Worm (Caenorhabditis elegans) whole organism, young adult: ENCODE results near the gene srsx-40.
"Not testable (repeated sequence)": the region's sequence is repeated elsewhere in the genome, so short reads cannot be mapped to it uniquely, and the experiment has no call there.

Experiments
- B0019.2 ChIP-seq: fragments of 200-800 bp; sonication (Bioruptor generic); conservative IDR thresholded peaks from 2 replicates; pipeline ENCODE4 v1.3.6; 2022; ENCODE audit warnings: missing genetic modification reagents, missing genetic modification characterization, missing compliant biosample characterization
- B0035.1 ChIP-seq: sonication (generic microtip); optimal IDR thresholded peaks from 2 replicates; lab custom pipeline; 2016; ENCODE audit warnings: missing genetic modification characterization, mild to moderate bottlenecking, missing compliant biosample characterization, missing genotype, missing genetic modification reagents
- C17E4.6 ChIP-seq: fragments of 200-800 bp; sonication (Bioruptor generic); IDR thresholded peaks from 2 replicates; pipeline ENCODE4 v1.3.6; 2022; ENCODE audit warnings: missing genetic modification reagents, missing genetic modification characterization, missing compliant biosample characterization
- D2030.7 ChIP-seq: fragments of 200-800 bp; sonication (Bioruptor generic); IDR thresholded peaks from 2 replicates; pipeline ENCODE4 v1.3.6; 2022; ENCODE audit warnings: missing genetic modification reagents, missing genetic modification characterization, missing compliant biosample characterization
- F52B5.7 ChIP-seq: sonication (generic microtip); optimal IDR thresholded peaks from 2 replicates; lab custom pipeline; 2016; ENCODE audit warnings: mild to moderate bottlenecking, missing genetic modification characterization, missing compliant biosample characterization
- F57C9.4 ChIP-seq: sonication (generic microtip); optimal IDR thresholded peaks from 2 replicates; lab custom pipeline; 2017; ENCODE audit warnings: mild to moderate bottlenecking, missing genetic modification characterization, missing compliant biosample characterization
- ZK185.1 ChIP-seq: sonication (generic microtip); optimal IDR thresholded peaks from 2 replicates; lab custom pipeline; 2016; ENCODE audit warnings: mild to moderate bottlenecking, missing genetic modification characterization, missing compliant biosample characterization; ENCODE audit not compliant: poor library complexity, severe bottlenecking
- akir-1 ChIP-seq: fragments of 200-800 bp; sonication (Bioruptor generic); optimal IDR thresholded peaks from 2 replicates; lab custom pipeline; 2018; ENCODE audit warnings: mild to moderate bottlenecking, missing genetic modification characterization, moderate library complexity, missing compliant biosample characterization
- atf-7 ChIP-seq: sonication (generic microtip); optimal IDR thresholded peaks from 2 replicates; lab custom pipeline; 2017; ENCODE audit warnings: mild to moderate bottlenecking, missing genetic modification characterization, missing compliant biosample characterization
- athp-1 ChIP-seq: sonication (generic microtip); optimal IDR thresholded peaks from 2 replicates; lab custom pipeline; 2017; ENCODE audit warnings: mild to moderate bottlenecking, missing genetic modification characterization, missing compliant biosample characterization
- ceh-27 ChIP-seq: fragments of 200-800 bp; sonication (Bioruptor generic); optimal IDR thresholded peaks from 2 replicates; lab custom pipeline; 2018; ENCODE audit warnings: mild to moderate bottlenecking, missing genetic modification characterization, moderate library complexity, missing compliant biosample characterization
- dpff-1 ChIP-seq: sonication (generic microtip); optimal IDR thresholded peaks from 2 replicates; lab custom pipeline; 2017; ENCODE audit warnings: mild to moderate bottlenecking, missing genetic modification characterization, missing compliant biosample characterization
- efl-1 ChIP-seq: fragments of 150-350 bp; optimal IDR thresholded peaks from 2 replicates; lab custom pipeline; 2014; ENCODE audit warnings: missing biosample characterization, missing genetic modification reagents, missing genetic modification characterization
- ets-4 ChIP-seq: fragments of 200-800 bp; sonication (Bioruptor generic); optimal IDR thresholded peaks from 2 replicates; lab custom pipeline; 2018; ENCODE audit warnings: mild to moderate bottlenecking, missing genetic modification characterization, missing compliant biosample characterization
- him-1 ChIP-seq: sonication (generic microtip); optimal IDR thresholded peaks from 2 replicates; lab custom pipeline; 2016; ENCODE audit warnings: missing genotype, missing genetic modification reagents, missing genetic modification characterization, missing compliant biosample characterization
- hmg-20 ChIP-seq: fragments of 200-800 bp; sonication (Bioruptor generic); IDR thresholded peaks from 2 replicates; pipeline ENCODE4 v1.3.6; 2022; ENCODE audit warnings: missing genetic modification reagents, missing genetic modification characterization, missing compliant biosample characterization
- let-607 ChIP-seq, 2 experiments: fragments of 200-800 bp in 1 of 2; sonication (Bioruptor generic) in 1 of 2; sonication (generic microtip) in 1 of 2; optimal IDR thresholded peaks; 2 replicates each; lab custom pipeline; 2016 to 2018; ENCODE audit warnings: mild to moderate bottlenecking in 2 of 2, missing compliant biosample characterization in 2 of 2, missing genetic modification characterization in 2 of 2, moderate library complexity in 2 of 2, missing genotype in 1 of 2
- nfyb-1 ChIP-seq: fragments of 200-800 bp; sonication (Bioruptor generic); IDR thresholded peaks from 2 replicates; pipeline ENCODE4 v1.3.6; 2022; ENCODE audit warnings: missing genetic modification reagents, missing genetic modification characterization, missing compliant biosample characterization
- nhr-120 ChIP-seq: fragments of 200-800 bp; sonication (Bioruptor generic); IDR thresholded peaks from 2 replicates; pipeline ENCODE4 v1.3.6; 2022; ENCODE audit warnings: missing genetic modification characterization, missing compliant biosample characterization
- nhr-27 ChIP-seq: fragments of 200-800 bp; sonication (Bioruptor generic); optimal IDR thresholded peaks from 2 replicates; lab custom pipeline; 2018; ENCODE audit warnings: mild to moderate bottlenecking, missing genetic modification characterization, moderate library complexity, missing compliant biosample characterization
- nhr-80 ChIP-seq: sonication (generic microtip); optimal IDR thresholded peaks from 2 replicates; lab custom pipeline; 2016; ENCODE audit warnings: missing genetic modification characterization, missing compliant biosample characterization
- nhr-90 ChIP-seq: sonication (generic microtip); optimal IDR thresholded peaks from 2 replicates; lab custom pipeline; 2016; ENCODE audit warnings: missing genotype, mild to moderate bottlenecking, missing genetic modification characterization, missing compliant biosample characterization
- rec-8 ChIP-seq, 2 experiments: sonication (generic microtip); optimal IDR thresholded peaks; 2 replicates each; lab custom pipeline; 2016; ENCODE audit warnings: mild to moderate bottlenecking in 2 of 2, missing genetic modification characterization in 2 of 2, missing genetic modification reagents in 2 of 2, missing genotype in 2 of 2, missing biosample characterization in 1 of 2, missing compliant biosample characterization in 1 of 2, moderate library complexity in 1 of 2
- rpc-1 ChIP-seq, 2 experiments: fragments of 150-350 bp in 1 of 2; sonication (generic microtip) in 1 of 2; optimal IDR thresholded peaks; 2 replicates each; lab custom pipeline; 2014 to 2018; ENCODE audit warnings: missing biosample characterization in 1 of 2, missing genetic modification characterization in 1 of 2, missing genetic modification reagents in 1 of 2, missing genotype in 1 of 2
- sdz-38 ChIP-seq: sonication (generic microtip); optimal IDR thresholded peaks from 2 replicates; lab custom pipeline; 2016; ENCODE audit warnings: missing genotype, missing genetic modification characterization, missing compliant biosample characterization
- snpc-4 ChIP-seq, 5 experiments: fragments of 150-350 bp in 1 of 5; sonication (generic microtip) in 4 of 5; optimal IDR thresholded peaks; 2 replicates each; lab custom pipeline; 2014 to 2018; ENCODE audit warnings: missing genetic modification characterization in 5 of 5, missing biosample characterization in 3 of 5, antibody characterized with exemption in 2 of 5, mild to moderate bottlenecking in 2 of 5, missing compliant biosample characterization in 2 of 5, missing genotype in 2 of 5, moderate library complexity in 2 of 5, missing genetic modification reagents in 1 of 5
- tlf-1 ChIP-seq: fragments of 200-800 bp; sonication (Bioruptor generic); optimal IDR thresholded peaks from 2 replicates; lab custom pipeline; 2018; ENCODE audit warnings: mild to moderate bottlenecking, missing genetic modification characterization, missing compliant biosample characterization
- unc-62 ChIP-seq: fragments of 150-350 bp; optimal IDR thresholded peaks from 2 replicates; lab custom pipeline; 2014; ENCODE audit warnings: missing biosample characterization, missing genetic modification reagents, missing genetic modification characterization
- zfh-2 ChIP-seq: fragments of 200-800 bp; sonication (Bioruptor generic); conservative IDR thresholded peaks from 2 replicates; pipeline ENCODE4 v1.3.6; 2022; ENCODE audit warnings: missing genetic modification reagents, missing genetic modification characterization, missing compliant biosample characterization
- ztf-22 ChIP-seq: fragments of 200-800 bp; sonication (Bioruptor generic); optimal IDR thresholded peaks from 2 replicates; lab custom pipeline; 2018; ENCODE audit warnings: mild to moderate bottlenecking, missing genetic modification characterization, moderate library complexity, missing compliant biosample characterization
- ztf-25 ChIP-seq: fragments of 200-800 bp; sonication (Bioruptor generic); IDR thresholded peaks from 2 replicates; pipeline ENCODE4 v1.3.6; 2022; ENCODE audit warnings: missing genetic modification reagents, missing genetic modification characterization, missing compliant biosample characterization
- ztf-26 ChIP-seq: sonication (generic microtip); optimal IDR thresholded peaks from 2 replicates; lab custom pipeline; 2017; ENCODE audit warnings: missing genetic modification characterization, missing compliant biosample characterization
- ztf-6 ChIP-seq: fragments of 200-800 bp; sonication (Bioruptor generic); IDR thresholded peaks from 2 replicates; pipeline ENCODE4 v1.3.6; 2022; ENCODE audit warnings: missing genetic modification reagents, missing genetic modification characterization, missing compliant biosample characterization

The srsx-40 gene

DNA sequence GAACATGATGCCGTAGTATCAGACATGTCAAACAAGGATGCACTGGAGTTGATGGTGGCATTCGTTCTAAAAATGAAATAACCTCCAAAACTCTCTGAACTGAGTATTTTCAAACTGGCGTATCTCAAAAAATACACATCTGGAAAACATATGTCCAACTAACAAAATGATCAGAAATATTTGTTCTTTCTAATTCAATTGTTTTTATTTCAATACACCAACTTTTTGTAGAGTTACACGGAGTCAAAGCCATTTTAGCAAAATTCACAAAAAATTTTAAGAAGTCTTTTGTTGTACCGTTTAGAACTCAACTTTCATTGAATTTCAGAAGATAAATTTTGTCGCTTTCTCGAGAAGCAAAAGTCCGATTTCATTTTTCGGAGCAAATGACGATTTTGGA, at the start of gene srsx-40:
TSS of gene srsx-40 (minus strand) at position 101 of the 400 bp plus-strand sequence.
- TF ChIP-seq ztf-26; sdz-38 (tag; lab: Kevin White, UChicago); ztf-22 (GFP tag; lab: Kevin White, UChicago): not testable (repeated sequence)

DNA sequence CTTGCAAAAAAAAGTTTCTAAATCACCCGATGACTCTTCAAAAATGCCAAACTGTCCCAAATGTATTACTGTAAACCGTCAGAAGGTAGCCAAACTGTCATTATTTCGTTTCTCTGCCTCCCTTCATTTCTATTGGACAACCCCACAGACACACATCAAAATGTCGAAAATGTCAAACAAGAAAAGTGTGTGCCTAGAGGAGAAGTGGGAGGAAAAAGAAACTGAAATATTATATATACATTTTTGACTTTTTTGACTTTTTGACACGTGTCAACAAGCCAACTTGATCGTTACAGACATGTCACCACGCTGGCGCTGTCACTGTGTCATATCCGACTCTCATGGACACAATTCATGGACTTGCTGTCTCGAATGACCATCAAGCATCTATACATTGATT, 46.3 kb upstream of the srsx-40 start:
- peak; percentile 62 for TF ChIP-seq nhr-80 (tag; lab: Kevin White, UChicago)
- TF ChIP-seq let-607 (tag; optimal IDR thresholded peaks at IDR 0.05; lab: Kevin White, UChicago), result peak; percentile 85 to 92
- no peak for TF ChIP-seq F52B5.7 (tag; lab: Kevin White, UChicago)
- TF ChIP-seq D2030.7 (GFP tag; lab: Robert Waterston, UW), result no peak
- no peak for TF ChIP-seq rec-8 (tag; optimal IDR thresholded peaks at IDR 0.05; lab: Kevin White, UChicago)

DNA sequence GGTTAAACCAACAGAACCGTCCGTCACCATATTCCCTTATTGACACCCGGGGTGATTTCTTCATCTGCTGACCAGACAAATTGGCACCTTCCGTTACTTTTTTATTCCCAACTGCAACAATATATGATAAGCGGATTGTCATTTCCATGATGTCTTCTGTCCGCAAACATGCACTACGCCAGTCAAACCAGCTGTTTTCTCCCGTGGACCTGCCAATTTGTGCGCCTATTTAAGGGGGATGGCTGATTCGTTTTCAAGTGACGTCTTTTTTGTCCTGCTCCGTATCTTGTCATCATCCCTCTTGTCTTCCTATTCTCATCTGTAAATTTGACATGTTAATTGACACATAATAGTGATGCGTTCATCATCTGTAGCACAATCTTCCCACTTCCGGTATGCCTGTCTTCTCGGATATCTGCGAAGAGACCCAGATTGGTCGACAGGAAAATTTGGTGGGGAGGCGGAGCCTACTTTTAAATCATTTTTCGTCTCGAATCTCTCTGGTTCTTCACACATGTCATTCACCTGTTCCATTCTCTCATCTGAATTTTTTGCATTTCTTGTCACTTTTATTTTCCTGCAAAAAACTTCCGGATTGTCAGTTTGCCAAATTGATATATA, 44.7 kb upstream of the srsx-40 start:
- peak; percentile 90 to 94 for TF ChIP-seq let-607 (tag; optimal IDR thresholded peaks at IDR 0.05; lab: Kevin White, UChicago)
- no peak for TF ChIP-seq ztf-25 (GFP tag; lab: Robert Waterston, UW)
- TF ChIP-seq nhr-120, result no peak
- no peak for TF ChIP-seq snpc-4 (GFP tag; optimal IDR thresholded peaks at IDR 0.05; lab: Kevin White, UChicago)
- TF ChIP-seq snpc-4 (tag; optimal IDR thresholded peaks at IDR 0.05; lab: Kevin White, UChicago), result no peak
- no peak for TF ChIP-seq efl-1 (GFP tag; lab: Kevin White, UChicago)
- TF ChIP-seq B0035.1, result no peak
- peak; percentile 58 for TF ChIP-seq unc-62 (GFP tag; lab: Kevin White, UChicago)
- peak; percentile 87 for TF ChIP-seq atf-7 (tag; lab: Kevin White, UChicago)
- peak; percentile 79 for TF ChIP-seq ets-4 (GFP tag; lab: Kevin White, UChicago)
- TF ChIP-seq ZK185.1, result no peak
- TF ChIP-seq ztf-22 (GFP tag; lab: Kevin White, UChicago), result peak; percentile 67
- TF ChIP-seq nhr-27 (tag; lab: Kevin White, UChicago), result no peak
- no peak for TF ChIP-seq F57C9.4
- TF ChIP-seq ztf-6, result no peak
- peak; percentile 3 for TF ChIP-seq nhr-90 (tag; lab: Kevin White, UChicago)
- no peak for TF ChIP-seq akir-1
- TF ChIP-seq nhr-80 (tag; lab: Kevin White, UChicago), result peak; percentile 92
- TF ChIP-seq rpc-1 (optimal IDR thresholded peaks at IDR 0.05; lab: Kevin White, UChicago), result no peak
- no peak for TF ChIP-seq rpc-1 (tag; optimal IDR thresholded peaks at IDR 0.05; lab: Kevin White, UChicago)
- no peak for TF ChIP-seq hmg-20

DNA sequence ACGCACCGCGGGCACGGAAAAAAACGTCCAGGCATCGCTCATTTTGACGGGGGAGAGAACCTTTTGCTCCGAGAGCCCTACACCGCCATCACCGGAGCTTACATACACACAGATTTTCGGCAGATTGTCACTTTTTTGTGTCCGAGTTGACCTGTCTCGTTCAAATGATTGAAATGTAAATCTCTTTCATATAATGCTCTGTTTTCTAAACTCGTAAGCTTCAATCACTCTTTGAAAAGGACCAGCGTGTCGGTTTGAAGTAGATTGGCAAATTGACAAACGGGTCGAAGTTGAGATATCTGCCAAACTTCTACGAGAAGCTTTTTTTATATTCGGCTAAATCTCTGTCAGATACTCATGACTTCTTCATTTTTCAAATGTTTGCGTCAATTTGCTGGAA, 43.7 kb upstream of the srsx-40 start:
- TF ChIP-seq C17E4.6 (GFP tag; lab: Robert Waterston, UW) (no peak), ztf-26 (no peak)

DNA sequence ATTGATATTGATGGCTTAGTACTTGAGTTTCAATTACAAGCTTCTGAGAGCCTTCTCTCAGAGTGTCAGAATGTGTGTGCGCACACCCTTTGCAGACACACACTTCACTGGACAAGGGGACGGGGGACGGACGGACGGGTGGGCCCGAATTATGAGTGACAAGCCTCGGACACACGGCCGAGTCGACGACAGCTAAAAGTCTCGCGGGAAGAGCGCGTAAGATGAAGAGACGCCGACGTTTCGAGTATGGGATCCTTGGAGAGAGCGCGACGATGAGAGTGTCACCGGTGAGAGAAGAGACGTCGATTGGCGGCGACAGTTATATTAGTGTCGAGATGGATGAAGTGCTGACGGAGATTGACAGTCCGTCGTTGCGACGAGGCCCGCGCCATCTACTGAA, 42.5 kb upstream of the srsx-40 start:
- TF ChIP-seq zfh-2 (peak; percentile 77), B0019.2 (GFP tag; lab: Robert Waterston, UW) (no peak), dpff-1 (tag; lab: Kevin White, UChicago) (no peak), unc-62 (GFP tag; lab: Kevin White, UChicago) (peak; percentile 85), nhr-80 (tag; lab: Kevin White, UChicago) (peak; percentile 3), tlf-1 (no peak), ztf-22 (GFP tag; lab: Kevin White, UChicago) (no peak), him-1 (no peak), let-607 (tag; optimal IDR thresholded peaks at IDR 0.05; lab: Kevin White, UChicago) (peak in 1 of 2 experiments; percentile 58), nfyb-1 (GFP tag; lab: Robert Waterston, UW) (0 out of 2 replicates have a peak, but pooled peaks have one; percentile 56), ceh-27 (GFP tag; lab: Kevin White, UChicago) (peak; percentile 72), athp-1 (tag; lab: Kevin White, UChicago) (no peak)
- TF ChIP-seq, all 124 proteins: peak for 6
